Fruit fly (Drosophila melanogaster) ovary, adult (tissue): Measurements from ENCODE around the gene unc80.

Source experiments
- CG17801 ChIP-seq: fragments of 200-800 bp; optimal IDR thresholded peaks from 2 replicates; lab custom pipeline; 2019; ENCODE audit warnings: missing biosample characterization, mild to moderate bottlenecking, missing genetic modification characterization, moderate library complexity; ENCODE audit not compliant: partially characterized antibody

unc80 gene

DNA sequence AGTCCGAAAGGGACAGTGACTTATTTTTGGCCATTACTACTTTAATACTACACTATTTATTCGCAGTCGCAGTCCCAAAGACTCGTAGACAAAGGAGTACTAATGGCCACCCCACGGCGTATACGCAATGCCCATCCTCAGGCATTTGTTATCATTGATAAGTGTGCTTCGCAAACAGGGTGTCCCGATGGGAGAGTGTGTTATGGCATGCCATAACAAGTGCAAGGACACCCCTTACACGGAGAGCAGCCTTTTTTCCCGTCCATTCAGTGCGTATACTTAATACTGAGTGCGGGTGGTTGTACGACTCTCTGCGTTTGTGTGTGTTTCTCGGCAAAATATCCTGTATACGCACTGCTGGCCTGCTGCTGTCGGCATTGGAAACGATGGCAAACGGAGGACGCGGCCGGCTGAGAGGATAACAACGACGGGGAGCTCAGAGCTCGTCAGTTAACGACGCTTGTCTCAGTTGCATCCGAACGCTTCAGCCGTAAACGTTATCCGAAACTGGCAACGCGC is at the start of gene unc80:
TSS of gene unc80 (plus strand) at position 469 of the 519 bp plus-strand sequence.
- TF ChIP-seq CG17801 (GFP tag; lab: Kevin White, UChicago): no peak

DNA sequence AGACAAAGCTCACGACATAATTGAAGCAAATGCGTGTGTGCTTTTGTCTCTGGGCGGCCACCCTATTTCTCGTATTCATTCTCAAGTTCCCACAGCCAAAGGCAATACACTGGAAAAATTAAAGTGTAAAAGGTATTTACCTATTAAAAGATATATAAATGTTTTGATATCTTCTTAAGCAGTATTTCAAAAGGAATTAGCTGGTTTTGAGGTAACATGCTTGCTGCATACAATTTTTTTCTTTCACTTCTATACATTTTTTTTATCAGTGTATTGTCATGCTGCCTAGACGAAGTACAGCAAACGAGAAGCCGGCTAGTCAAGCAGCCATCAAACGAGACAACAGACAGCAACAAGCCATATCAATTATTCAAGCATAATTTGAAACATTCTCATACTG is 48.4 kb upstream of the unc80 start:
- no peak for TF ChIP-seq CG17801 (GFP tag; lab: Kevin White, UChicago)

DNA sequence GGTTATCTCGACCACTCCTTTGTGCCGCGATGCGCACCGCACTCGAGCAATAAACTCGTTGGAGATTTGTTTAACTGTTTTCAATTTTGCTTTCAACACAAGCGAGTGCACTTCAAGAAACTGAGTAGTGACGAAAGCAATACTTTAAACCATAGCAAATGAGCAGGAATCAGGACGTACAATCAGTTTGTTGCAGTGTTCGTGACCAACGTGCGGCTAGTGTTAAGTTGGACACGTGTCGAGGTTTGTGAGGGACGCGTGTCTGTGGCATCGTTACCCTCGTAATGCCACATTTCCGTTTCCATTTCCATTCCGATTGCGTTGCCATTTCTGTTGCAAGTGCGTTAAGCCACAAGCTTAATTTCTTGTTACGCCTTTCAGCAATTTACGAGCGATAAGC is 45.7 kb upstream of the unc80 start:
- no peak for TF ChIP-seq CG17801 (GFP tag; lab: Kevin White, UChicago)

DNA sequence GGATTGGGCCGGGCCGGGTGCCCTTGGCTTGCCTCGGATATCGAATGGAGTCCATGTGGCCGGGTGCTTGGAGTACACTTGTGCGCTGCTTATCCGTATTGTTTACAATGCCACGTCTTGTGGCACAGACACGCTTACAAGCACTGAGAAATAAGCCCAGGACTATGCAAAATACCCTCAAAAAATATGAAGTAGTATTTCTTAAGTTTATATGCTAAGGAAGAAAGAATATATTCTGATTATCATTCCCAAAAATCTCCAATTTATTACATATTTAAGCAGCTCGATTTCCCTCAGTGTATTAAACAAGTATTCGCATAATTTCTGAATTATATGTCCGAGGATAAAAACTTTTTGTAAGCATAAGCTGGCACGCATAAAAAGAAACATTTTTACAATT is 40.4 kb upstream of the unc80 start:
- no peak for TF ChIP-seq CG17801 (GFP tag; lab: Kevin White, UChicago)

DNA sequence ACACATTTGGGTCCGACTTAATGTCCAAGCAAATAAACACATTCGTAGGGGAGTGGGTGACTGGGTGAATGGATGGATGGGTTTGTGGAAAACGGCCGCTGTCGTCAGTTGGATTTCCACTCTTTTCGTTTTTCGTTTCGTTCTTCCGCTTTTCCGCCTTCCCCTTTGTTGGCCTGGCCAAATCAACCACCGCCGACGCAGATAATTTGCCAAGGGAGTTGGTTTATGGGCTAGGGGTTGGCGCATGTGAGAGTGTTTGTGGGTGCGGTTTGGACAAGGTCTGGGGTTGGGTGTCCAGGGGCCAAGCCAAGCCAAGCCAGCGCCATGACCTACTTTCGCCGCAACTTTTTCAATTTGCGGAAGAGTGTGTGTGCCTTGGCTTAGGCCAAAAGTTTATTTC is 39.2 kb upstream of the unc80 start:
- no peak for TF ChIP-seq CG17801 (GFP tag; lab: Kevin White, UChicago)

DNA sequence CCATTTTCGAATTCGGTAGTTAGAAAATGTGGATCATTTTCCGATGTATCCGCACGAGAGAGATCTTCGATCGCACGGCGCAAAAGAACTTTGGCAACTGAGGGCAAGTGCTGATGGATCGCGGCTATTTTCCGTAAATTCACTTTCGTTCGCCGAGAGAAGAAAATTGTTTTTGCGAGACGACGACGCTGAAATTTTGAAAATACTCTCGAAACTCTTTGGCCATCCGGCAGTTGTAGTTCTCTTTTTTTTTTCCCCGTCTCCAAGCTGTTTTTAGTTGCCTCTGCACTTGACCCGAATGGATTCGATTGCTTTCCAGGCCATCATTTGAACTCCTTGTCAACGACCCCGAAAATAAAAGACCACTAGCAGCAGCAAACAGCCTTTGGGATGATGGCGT is 36.3 kb upstream of the unc80 start, which contains the start of gene CG5612:
TSS of gene CG5612 (minus strand) at position 101 of the 400 bp plus-strand sequence.
- no peak for TF ChIP-seq CG17801 (GFP tag; lab: Kevin White, UChicago)

DNA sequence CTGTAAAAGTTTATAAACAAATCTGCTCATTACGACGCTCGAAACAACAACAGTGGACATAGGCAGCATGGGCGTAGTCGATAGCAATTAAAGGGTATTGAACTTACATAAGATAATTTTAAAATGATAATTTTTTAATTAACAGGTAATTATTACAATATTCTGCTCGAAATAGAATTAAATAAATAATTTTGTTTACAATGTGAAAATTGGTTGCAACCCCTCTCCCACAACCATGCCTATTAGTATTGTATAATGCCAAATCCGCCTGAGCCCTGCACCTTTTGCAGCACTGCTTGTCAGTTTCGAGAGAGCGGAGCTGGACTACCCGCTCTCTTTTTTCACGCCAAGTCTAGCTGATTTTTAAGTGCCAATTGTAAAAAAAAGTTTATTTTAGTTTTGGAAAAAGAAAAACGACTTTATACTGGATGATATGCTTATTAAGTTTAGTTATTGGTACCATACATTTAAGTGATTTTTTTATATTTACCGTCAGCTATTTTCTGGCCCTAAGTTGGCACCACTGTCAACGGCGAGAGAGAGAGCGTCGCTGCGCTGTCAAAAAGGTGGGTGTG is 26.1 kb upstream of the unc80 start, which contains the start of the genes CG5611 and Mtl:
TSS of gene CG5611 (minus strand) at position 51 of the 575 bp plus-strand sequence.
TSS of gene Mtl (plus strand) at position 403 of the 575 bp plus-strand sequence.
- peak; percentile 100 for TF ChIP-seq CG17801 (GFP tag; lab: Kevin White, UChicago)

DNA sequence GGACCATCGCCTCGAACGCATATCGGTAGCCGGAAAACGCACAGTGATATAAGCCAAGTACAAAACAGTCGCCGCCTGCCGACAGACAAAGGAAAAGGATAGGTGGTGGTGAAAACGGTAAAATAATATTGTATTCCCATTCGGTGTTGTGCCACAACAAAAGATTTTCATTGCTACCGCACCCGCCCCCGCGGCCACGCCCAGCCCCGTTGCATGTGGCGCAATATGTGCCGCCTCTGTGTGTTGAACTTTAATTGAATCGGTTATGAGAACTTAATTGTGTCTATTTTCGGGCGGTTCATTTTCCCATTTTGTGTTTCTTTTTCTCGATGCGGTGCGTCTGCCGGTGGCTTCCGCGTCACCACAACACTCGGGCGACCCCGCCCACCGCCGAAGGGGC is 25.5 kb upstream of the unc80 start:
- no peak for TF ChIP-seq CG17801 (GFP tag; lab: Kevin White, UChicago)

DNA sequence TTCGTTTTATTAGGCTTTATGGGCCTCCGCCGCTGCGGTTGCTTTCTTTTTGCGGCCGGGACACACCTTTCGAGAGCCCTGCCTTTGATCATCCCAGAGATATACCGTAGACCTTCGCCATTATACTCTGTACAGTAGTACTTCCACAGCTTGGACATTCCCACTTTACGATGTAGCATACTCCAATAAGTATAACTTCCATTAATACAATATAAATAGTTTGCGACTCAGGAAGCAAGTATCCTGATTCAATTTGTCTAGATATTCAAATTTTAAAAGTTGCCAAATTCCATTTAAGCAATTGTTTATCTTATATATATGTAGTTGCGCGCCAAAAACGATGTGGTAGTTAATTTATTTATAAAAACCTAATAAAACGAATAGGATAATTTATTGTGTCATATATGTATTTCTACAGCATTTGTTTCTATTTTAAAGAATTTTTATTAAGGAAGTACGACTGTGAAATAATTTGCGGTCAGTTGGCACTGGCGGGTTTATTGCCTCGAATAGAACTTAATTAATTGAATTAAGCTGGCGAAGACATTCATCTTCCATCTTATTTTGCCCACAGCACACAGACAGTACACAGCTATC is 24.9 kb upstream of the unc80 start:
- no peak for TF ChIP-seq CG17801 (GFP tag; lab: Kevin White, UChicago)

DNA sequence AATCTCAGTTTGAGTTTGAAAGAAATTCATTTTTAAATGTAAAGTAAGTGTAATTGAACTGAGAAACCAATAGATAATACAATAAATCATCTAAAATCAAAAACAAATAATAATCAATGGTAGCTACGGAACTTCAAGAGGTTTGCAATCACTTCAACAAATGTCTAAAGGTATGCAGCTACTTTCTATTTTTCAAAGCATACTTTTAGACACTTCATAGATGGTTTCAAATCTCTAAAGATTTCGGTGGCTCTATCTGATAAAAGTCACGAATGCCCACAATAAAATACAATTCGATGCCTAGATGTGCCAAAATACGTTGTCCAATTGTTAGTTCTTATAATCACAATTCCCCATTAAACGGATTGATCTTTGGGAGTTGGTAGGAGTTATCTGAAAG is 19.2 kb upstream of the unc80 start:
- TF ChIP-seq CG17801 (GFP tag; lab: Kevin White, UChicago): no peak

DNA sequence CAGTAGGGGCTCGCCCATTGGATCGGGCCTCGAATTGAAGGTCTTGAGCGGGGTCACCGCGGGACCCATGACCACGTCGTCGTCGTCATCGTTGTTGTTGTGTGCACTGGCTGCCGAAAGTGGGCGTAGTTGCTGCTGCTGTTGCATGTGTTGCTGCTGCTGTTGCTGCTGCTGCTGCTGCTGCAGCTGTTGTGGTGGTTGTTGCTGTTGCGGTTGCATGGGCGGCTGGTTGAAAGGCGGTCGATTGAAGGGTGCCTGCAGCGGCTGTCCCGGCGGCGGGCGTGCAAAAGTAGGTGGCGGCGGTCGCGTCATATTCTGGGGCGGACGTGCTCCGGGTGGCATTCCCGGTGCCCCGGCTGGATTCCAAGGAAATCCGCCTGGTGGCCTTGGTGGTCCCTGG is 14.4 kb upstream of the unc80 start:
- TF ChIP-seq CG17801 (GFP tag; lab: Kevin White, UChicago): no peak

DNA sequence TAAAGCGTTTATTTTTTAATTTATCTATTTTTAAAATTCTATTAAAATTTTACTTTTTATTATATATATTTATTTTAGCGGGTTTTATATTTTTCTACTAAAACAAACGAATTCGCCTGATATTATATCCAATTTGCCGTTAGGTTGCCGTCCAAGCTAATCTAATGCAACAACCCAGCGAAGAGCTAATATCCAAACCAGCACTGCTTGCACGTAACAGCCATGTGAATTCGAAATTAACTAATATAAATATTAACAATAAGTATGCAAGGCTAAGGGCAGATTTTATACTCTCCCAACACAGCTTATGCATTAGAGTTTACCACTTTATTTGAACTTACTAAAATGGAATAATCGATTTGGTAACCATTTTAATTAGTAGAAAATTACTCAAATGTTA is 10.5 kb upstream of the unc80 start:
- no peak for TF ChIP-seq CG17801 (GFP tag; lab: Kevin White, UChicago)

DNA sequence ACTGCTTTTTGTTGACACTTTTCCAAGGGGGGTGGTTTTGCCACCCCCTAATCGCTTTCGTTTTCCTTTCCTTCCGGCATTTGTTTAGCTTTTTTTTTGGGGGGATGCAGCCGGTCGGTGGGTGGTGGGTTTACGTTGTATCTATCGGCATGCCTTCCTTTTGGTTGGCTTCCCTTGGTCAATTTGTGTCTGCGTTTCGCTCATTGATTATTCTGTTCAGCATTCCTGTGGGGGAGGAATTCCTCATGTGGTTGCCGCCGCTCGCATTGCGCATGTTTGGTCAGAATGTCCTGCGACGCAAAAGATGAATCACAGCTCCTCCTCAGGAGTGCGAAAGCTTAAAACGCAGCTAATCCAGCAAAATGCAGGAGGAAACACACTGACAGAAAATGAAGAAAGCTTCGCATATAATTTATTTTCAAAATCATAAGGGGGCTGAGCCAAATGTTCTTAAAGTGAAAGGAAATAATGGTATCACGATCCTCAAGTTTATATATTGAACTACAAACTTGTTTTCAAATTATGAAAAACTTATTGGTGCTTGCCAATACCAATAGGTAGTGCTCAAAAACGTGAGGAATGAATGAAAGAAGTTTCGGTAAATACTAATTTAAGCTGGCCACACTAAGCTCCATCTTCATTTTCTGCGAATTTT is 10.0 kb upstream of the unc80 start, which contains the start of gene RpS10a:
TSS of gene RpS10a (plus strand) at position 605 of the 655 bp plus-strand sequence.
- no peak for TF ChIP-seq CG17801 (GFP tag; lab: Kevin White, UChicago)

DNA sequence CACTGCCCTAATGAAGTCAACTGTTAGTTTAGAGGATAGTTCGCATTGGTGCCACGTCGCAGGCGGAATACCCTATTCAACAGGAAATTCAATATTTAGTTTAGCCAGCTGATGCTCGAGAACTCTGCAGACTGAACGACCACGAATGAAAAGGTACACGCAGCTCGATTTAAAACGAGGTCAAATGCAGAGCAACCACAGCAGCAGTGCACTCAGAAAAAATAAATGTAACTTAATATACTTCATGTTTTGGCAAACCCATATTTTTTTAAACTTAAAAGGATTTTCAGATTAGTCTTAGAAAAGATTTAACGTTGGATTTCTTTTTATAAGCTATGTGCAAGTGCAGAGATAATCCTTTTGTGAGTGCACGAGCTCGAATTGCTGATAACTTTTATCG is 7.1 kb upstream of the unc80 start:
- no peak for TF ChIP-seq CG17801 (GFP tag; lab: Kevin White, UChicago)

DNA sequence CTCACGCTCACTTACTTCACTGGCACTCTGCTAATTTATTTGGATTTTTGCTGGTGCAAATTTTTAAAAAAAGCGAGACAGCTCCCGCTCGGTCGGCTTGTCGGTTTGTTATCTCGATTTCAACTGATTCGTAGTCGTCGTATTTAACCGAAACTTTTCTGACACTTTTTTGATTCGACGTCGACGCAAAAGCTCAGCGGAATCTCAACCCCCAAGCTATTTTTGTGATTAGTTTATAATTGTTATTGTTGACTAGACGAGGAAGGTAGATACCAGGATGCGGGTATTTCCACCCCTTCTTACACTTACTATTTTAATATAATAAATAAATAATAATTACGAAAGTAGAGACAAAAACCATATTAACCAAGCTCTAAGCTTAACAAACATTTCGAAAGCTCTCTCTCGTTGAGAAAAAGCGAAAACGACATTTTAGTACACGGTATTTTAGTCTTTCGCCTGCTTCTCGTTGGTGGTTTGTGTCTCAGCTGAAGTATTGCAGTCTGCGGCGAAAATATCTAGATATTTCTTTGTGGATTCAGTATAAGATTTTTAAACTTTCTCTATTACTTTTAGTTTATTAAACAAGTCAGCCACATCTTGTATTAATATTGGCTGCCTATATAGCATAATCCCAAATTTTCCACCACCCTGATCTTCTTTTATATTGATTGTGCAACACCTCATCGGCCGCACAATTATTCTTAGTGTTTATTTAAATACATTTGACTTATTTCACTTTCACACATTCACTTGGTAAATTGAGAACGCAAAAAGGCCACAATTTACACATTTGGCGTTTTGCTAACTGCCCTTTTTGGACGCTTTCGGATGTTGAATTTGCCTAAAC is 5.3 kb upstream of the unc80 start, which contains the start of gene tau:
TSS of gene tau (minus strand) at position 311 of the 850 bp plus-strand sequence.
- TF ChIP-seq CG17801 (GFP tag; lab: Kevin White, UChicago): no peak
